Worm (Caenorhabditis elegans) whole organism, L1 larva: Measurements from ENCODE around the gene srd-39.
A peak's percentile ranks its signal among the peaks of the same experiment; 100 is the strongest.

ENCODE experiments used
- C04F5.9 ChIP-seq: sonication (generic microtip); optimal IDR thresholded peaks from 2 replicates; lab custom pipeline; 2016; ENCODE audit warnings: missing genetic modification characterization, missing compliant biosample characterization
- C34B4.2 ChIP-seq: sonication (generic microtip); optimal IDR thresholded peaks from 2 replicates; lab custom pipeline; 2017; ENCODE audit warnings: mild to moderate bottlenecking, missing genetic modification characterization, missing compliant biosample characterization
- Y116A8C.19 ChIP-seq: sonication (generic microtip); optimal IDR thresholded peaks from 2 replicates; lab custom pipeline; 2016; ENCODE audit warnings: missing compliant biosample characterization, missing genetic modification characterization, borderline replicate concordance
- aly-2 ChIP-seq: fragments of 150-350 bp; optimal IDR thresholded peaks from 2 replicates; lab custom pipeline; 2014; ENCODE audit warnings: missing biosample characterization, missing genetic modification characterization
- ama-1 ChIP-seq: fragments of 150-350 bp; optimal IDR thresholded peaks from 2 replicates; lab custom pipeline; 2014
- blmp-1 ChIP-seq: fragments of 150-350 bp; optimal IDR thresholded peaks from 2 replicates; lab custom pipeline; 2014; ENCODE audit warnings: missing biosample characterization, missing genetic modification characterization
- ceh-63 ChIP-seq: fragments of 200-800 bp; sonication (Bioruptor generic); optimal IDR thresholded peaks from 2 replicates; lab custom pipeline; 2018; ENCODE audit warnings: mild to moderate bottlenecking, missing genetic modification characterization, missing compliant biosample characterization
- ceh-82 ChIP-seq, 3 experiments: fragments of 150-350 bp in 1 of 3; sonication (generic microtip) in 2 of 3; optimal IDR thresholded peaks; 2 replicates each; lab custom pipeline; 2014 to 2017; ENCODE audit warnings: missing biosample characterization in 3 of 3, missing genetic modification characterization in 3 of 3
- ceh-90 ChIP-seq: sonication (generic microtip); optimal IDR thresholded peaks from 2 replicates; lab custom pipeline; 2016; ENCODE audit warnings: missing genetic modification characterization, missing compliant biosample characterization
- ces-1 ChIP-seq: fragments of 150-350 bp; optimal IDR thresholded peaks from 2 replicates; lab custom pipeline; 2014; ENCODE audit warnings: missing biosample characterization, missing genetic modification reagents, missing genetic modification characterization
- dpl-1 ChIP-seq, 3 experiments: fragments of 150-350 bp in 2 of 3; sonication (generic microtip) in 1 of 3; optimal IDR thresholded peaks; 2 replicates each; lab custom pipeline; 2014 to 2017; ENCODE audit warnings: missing biosample characterization in 3 of 3, missing genetic modification characterization in 3 of 3, missing genetic modification reagents in 3 of 3
- dsc-1 ChIP-seq: sonication (generic microtip); optimal IDR thresholded peaks from 2 replicates; lab custom pipeline; 2016; ENCODE audit warnings: mild to moderate bottlenecking, missing genetic modification characterization, missing compliant biosample characterization
- efl-1 ChIP-seq, 4 experiments: fragments of 150-350 bp; optimal IDR thresholded peaks in 3 of 4; peaks in 1 of 4; 1 replicate in 1 of 4; 2 replicates in 3 of 4; lab custom pipeline; 2014; ENCODE audit warnings: missing biosample characterization in 2 of 4, missing genetic modification characterization in 2 of 4, missing genetic modification reagents in 2 of 4
- elt-2 ChIP-seq: sonication (generic microtip); optimal IDR thresholded peaks from 2 replicates; lab custom pipeline; 2016; ENCODE audit warnings: missing genetic modification characterization, mild to moderate bottlenecking, inconsistent platforms, missing compliant biosample characterization, missing genetic modification reagents
- elt-3 ChIP-seq, 6 experiments: fragments of 150-350 bp in 1 of 6; sonication (generic microtip); optimal IDR thresholded peaks; 2 replicates each; lab custom pipeline; 2017 to 2018; ENCODE audit warnings: missing biosample characterization in 6 of 6, missing genetic modification characterization in 6 of 6, inconsistent platforms in 1 of 6
- fkh-4 ChIP-seq: sonication (generic microtip); optimal IDR thresholded peaks from 2 replicates; lab custom pipeline; 2016; ENCODE audit warnings: missing compliant biosample characterization, missing genetic modification characterization, borderline replicate concordance
- fos-1 ChIP-seq: fragments of 150-350 bp; optimal IDR thresholded peaks from 2 replicates; lab custom pipeline; 2014; ENCODE audit warnings: missing biosample characterization, missing genetic modification characterization
- grh-1 ChIP-seq: fragments of 200-800 bp; sonication (Bioruptor generic); IDR thresholded peaks from 2 replicates; pipeline ENCODE4 v1.3.6; 2022; ENCODE audit warnings: missing genetic modification reagents, missing genetic modification characterization, missing compliant biosample characterization
- hlh-4 ChIP-seq: sonication (generic microtip); optimal IDR thresholded peaks from 2 replicates; lab custom pipeline; 2016; ENCODE audit warnings: mild to moderate bottlenecking, missing genetic modification characterization, missing compliant biosample characterization
- irx-1 ChIP-seq: sonication (generic microtip); optimal IDR thresholded peaks from 2 replicates; lab custom pipeline; 2016; ENCODE audit warnings: missing genetic modification characterization, missing compliant biosample characterization
- jun-1 ChIP-seq: fragments of 150-350 bp; optimal IDR thresholded peaks from 2 replicates; lab custom pipeline; 2014; ENCODE audit warnings: missing biosample characterization, missing genetic modification reagents, missing genetic modification characterization
- lin-14 ChIP-seq: fragments of 200-800 bp; sonication (Bioruptor generic); optimal IDR thresholded peaks from 2 replicates; lab custom pipeline; 2018; ENCODE audit warnings: mild to moderate bottlenecking, missing genetic modification characterization, moderate library complexity, missing compliant biosample characterization
- lin-35 ChIP-seq, 2 experiments: fragments of 150-350 bp; optimal IDR thresholded peaks; 2 replicates each; lab custom pipeline; 2014; ENCODE audit warnings: missing biosample characterization in 2 of 2, missing genetic modification characterization in 2 of 2, missing genetic modification reagents in 2 of 2
- lin-39 ChIP-seq: fragments of 150-350 bp; optimal IDR thresholded peaks from 2 replicates; lab custom pipeline; 2014; ENCODE audit warnings: missing biosample characterization, missing genetic modification reagents, missing genetic modification characterization
- lir-3 ChIP-seq: sonication (generic microtip); optimal IDR thresholded peaks from 2 replicates; lab custom pipeline; 2016; ENCODE audit warnings: mild to moderate bottlenecking, missing genetic modification characterization, moderate library complexity, missing compliant biosample characterization; ENCODE audit not compliant: poor library complexity
- lsy-2 ChIP-seq, 2 experiments: fragments of 150-350 bp; optimal IDR thresholded peaks; 2 replicates each; lab custom pipeline; 2014; ENCODE audit warnings: missing biosample characterization in 2 of 2, missing genetic modification characterization in 2 of 2
- mab-9 ChIP-seq: fragments of 200-800 bp; sonication (Bioruptor generic); IDR thresholded peaks from 2 replicates; pipeline ENCODE4 v1.3.6; 2022; ENCODE audit warnings: missing genetic modification reagents, missing genetic modification characterization, missing compliant biosample characterization
- mdl-1 ChIP-seq, 2 experiments: fragments of 150-350 bp; optimal IDR thresholded peaks; 2 replicates each; lab custom pipeline; 2014 to 2017; ENCODE audit warnings: missing biosample characterization in 2 of 2, missing genetic modification characterization in 2 of 2, inconsistent platforms in 1 of 2
- mef-2 ChIP-seq: fragments of 150-350 bp; optimal IDR thresholded peaks from 2 replicates; lab custom pipeline; 2014; ENCODE audit warnings: missing biosample characterization, missing genetic modification characterization
- nhr-11 ChIP-seq: fragments of 150-350 bp; optimal IDR thresholded peaks from 2 replicates; lab custom pipeline; 2014; ENCODE audit warnings: missing biosample characterization, missing genetic modification characterization
- nhr-19 ChIP-seq: fragments of 200-800 bp; sonication (Bioruptor generic); conservative IDR thresholded peaks from 2 replicates; pipeline ENCODE4 v1.3.6; 2022; ENCODE audit warnings: missing genetic modification characterization, missing compliant biosample characterization
- nhr-20 ChIP-seq: sonication (generic microtip); optimal IDR thresholded peaks from 2 replicates; lab custom pipeline; 2016; ENCODE audit warnings: mild to moderate bottlenecking, missing genetic modification characterization, missing compliant biosample characterization
- nhr-237 ChIP-seq: fragments of 150-350 bp; optimal IDR thresholded peaks from 2 replicates; lab custom pipeline; 2014; ENCODE audit warnings: missing biosample characterization, missing genetic modification characterization
- nhr-76 ChIP-seq: sonication (generic microtip); optimal IDR thresholded peaks from 2 replicates; lab custom pipeline; 2017; ENCODE audit warnings: missing biosample characterization, missing genetic modification characterization
- nhr-84 ChIP-seq: sonication (generic microtip); optimal IDR thresholded peaks from 2 replicates; lab custom pipeline; 2017; ENCODE audit warnings: missing biosample characterization, missing genetic modification characterization
- nhr-85 ChIP-seq: sonication (generic microtip); peaks from one replicate; lab custom pipeline; 2016; ENCODE audit warnings: missing genetic modification characterization, inconsistent platforms, missing compliant biosample characterization
- pag-3 ChIP-seq: sonication (generic microtip); optimal IDR thresholded peaks from 2 replicates; lab custom pipeline; 2017; ENCODE audit warnings: missing genetic modification characterization, mild to moderate bottlenecking, missing compliant biosample characterization, antibody characterized with exemption, borderline replicate concordance; ENCODE audit not compliant: insufficient read depth
- pax-3 ChIP-seq: fragments of 200-800 bp; sonication (Bioruptor generic); optimal IDR thresholded peaks from 2 replicates; lab custom pipeline; 2018; ENCODE audit warnings: mild to moderate bottlenecking, missing genetic modification characterization, moderate library complexity, missing compliant biosample characterization
- snpc-4 ChIP-seq: fragments of 150-350 bp; optimal IDR thresholded peaks from 2 replicates; lab custom pipeline; 2014; ENCODE audit warnings: missing biosample characterization, missing genetic modification characterization
- snu-23 ChIP-seq: sonication (generic microtip); optimal IDR thresholded peaks from 2 replicates; lab custom pipeline; 2016; ENCODE audit warnings: missing genetic modification characterization, missing compliant biosample characterization
- sptf-1 ChIP-seq: fragments of 150-350 bp; optimal IDR thresholded peaks from 2 replicates; lab custom pipeline; 2014; ENCODE audit warnings: missing biosample characterization, missing genetic modification characterization
- tlp-1 ChIP-seq: fragments of 150-350 bp; optimal IDR thresholded peaks from 2 replicates; lab custom pipeline; 2014; ENCODE audit warnings: missing biosample characterization, missing genetic modification characterization
- unc-30 ChIP-seq: sonication (generic microtip); optimal IDR thresholded peaks from 2 replicates; lab custom pipeline; 2017; ENCODE audit warnings: missing biosample characterization, missing genetic modification characterization
- unc-86 ChIP-seq: sonication (generic microtip); optimal IDR thresholded peaks from 2 replicates; lab custom pipeline; 2016; ENCODE audit warnings: missing genetic modification characterization, missing compliant biosample characterization
- xbp-1 ChIP-seq: sonication (generic microtip); optimal IDR thresholded peaks from 2 replicates; lab custom pipeline; 2016; ENCODE audit warnings: missing genetic modification characterization, missing compliant biosample characterization
- zip-4 ChIP-seq: fragments of 200-800 bp; sonication (Bioruptor generic); optimal IDR thresholded peaks from 2 replicates; lab custom pipeline; 2018; ENCODE audit warnings: mild to moderate bottlenecking, missing genetic modification characterization, moderate library complexity, missing compliant biosample characterization
- ztf-11 ChIP-seq, 2 experiments: sonication (generic microtip); optimal IDR thresholded peaks; 2 replicates each; lab custom pipeline; 2016 to 2017; ENCODE audit warnings: missing genetic modification characterization in 2 of 2, missing biosample characterization in 1 of 2, missing compliant biosample characterization in 1 of 2
- ztf-4 ChIP-seq: fragments of 150-350 bp; optimal IDR thresholded peaks from 2 replicates; lab custom pipeline; 2014; ENCODE audit warnings: missing biosample characterization, missing genetic modification characterization

srd-39 gene

ce11 chrX:13324326-13324725, 23.9 kb upstream of the srd-39 start (continued):
- TF ChIP-seq lsy-2 (tag; optimal IDR thresholded peaks at IDR 0.05; lab: Kevin White, UChicago) (no peak), ztf-4 (no peak), pag-3 (tag; lab: Kevin White, UChicago) (peak; percentile 30), ces-1 (GFP tag; lab: Kevin White, UChicago) (no peak), ztf-11 (tag; optimal IDR thresholded peaks at IDR 0.05; lab: Kevin White, UChicago) (no peak), nhr-11 (tag; lab: Kevin White, UChicago) (no peak), tlp-1 (tag; lab: Kevin White, UChicago) (no peak), elt-3 (tag; optimal IDR thresholded peaks at IDR 0.05; lab: Kevin White, UChicago) (peak in 3 of 6 experiments; percentile 19 to 43 (median 37)), pax-3 (tag; lab: Kevin White, UChicago) (no peak), nhr-19 (GFP tag; lab: Robert Waterston, UW) (0 out of 2 replicates have a peak, but pooled peaks have one; percentile 6), nhr-85 (tag; lab: Kevin White, UChicago) (peak; percentile 85), xbp-1 (tag; lab: Kevin White, UChicago) (no peak), snpc-4 (no peak), unc-30 (tag; lab: Kevin White, UChicago) (no peak), nhr-237 (tag; lab: Kevin White, UChicago) (no peak), dsc-1 (tag; lab: Kevin White, UChicago) (no peak), fos-1 (no peak), fkh-4 (tag; lab: Kevin White, UChicago) (no peak), lin-35 (GFP tag; optimal IDR thresholded peaks at IDR 0.05; lab: Kevin White, UChicago) (no peak), C34B4.2 (tag; lab: Kevin White, UChicago) (no peak), mab-9 (GFP tag; lab: Robert Waterston, UW) (no peak), irx-1 (tag; lab: Kevin White, UChicago) (no peak), sptf-1 (no peak), jun-1 (tag; lab: Kevin White, UChicago) (no peak), ceh-90 (no peak), grh-1 (GFP tag; lab: Robert Waterston, UW) (peak; percentile 59), lir-3 (no peak), hlh-4 (tag; lab: Kevin White, UChicago) (no peak), nhr-84 (tag; lab: Kevin White, UChicago) (no peak), mef-2 (tag; lab: Kevin White, UChicago) (no peak)

DNA sequence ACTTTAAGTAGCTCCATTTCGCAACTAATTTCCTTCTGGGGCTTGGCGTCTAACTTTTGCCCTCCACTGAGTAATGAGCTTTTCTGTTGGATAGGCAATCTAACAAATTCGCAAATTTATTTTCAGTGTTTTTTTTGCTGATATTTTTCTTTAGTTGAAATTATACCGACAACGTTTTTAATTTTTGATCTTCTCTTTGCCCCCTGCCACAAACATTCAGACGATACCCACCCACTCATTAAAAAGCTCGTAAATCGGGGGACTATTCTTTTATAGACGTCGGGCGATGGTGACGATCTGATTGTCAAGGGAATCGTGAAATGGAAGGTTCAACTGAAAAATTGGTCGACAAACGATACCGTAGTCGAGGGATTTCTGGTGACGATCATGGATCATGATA, 23.3 kb upstream of the srd-39 start:
- TF ChIP-seq efl-1 (optimal IDR thresholded peaks at IDR 0.05; lab: Kevin White, UChicago) (no peak), efl-1 (GFP tag; optimal IDR thresholded peaks at IDR 0.05 in 1 of 2; lab: Kevin White, UChicago) (peak in 1 of 2 experiments; percentile 74), zip-4 (GFP tag; lab: Kevin White, UChicago) (no peak), ceh-63 (peak; percentile 41), nhr-85 (tag; lab: Kevin White, UChicago) (peak; percentile 59), nhr-76 (tag; lab: Kevin White, UChicago) (no peak), lin-14 (GFP tag; lab: Kevin White, UChicago) (peak; percentile 10)

- TF ChIP-seq ztf-4 (no peak), dpl-1 (GFP tag; optimal IDR thresholded peaks at IDR 0.05; lab: Kevin White, UChicago) (no peak), irx-1 (tag; lab: Kevin White, UChicago) (no peak), tlp-1 (tag; lab: Kevin White, UChicago) (no peak), ama-1 (lab: Kevin White, UChicago) (no peak), mef-2 (tag; lab: Kevin White, UChicago) (no peak), ztf-11 (tag; optimal IDR thresholded peaks at IDR 0.05; lab: Kevin White, UChicago) (no peak), nhr-20 (tag; lab: Kevin White, UChicago) (peak; percentile 26), lin-39 (tag; lab: Kevin White, UChicago) (no peak), unc-30 (tag; lab: Kevin White, UChicago) (no peak), nhr-76 (tag; lab: Kevin White, UChicago) (no peak), unc-86 (tag; lab: Kevin White, UChicago) (no peak), ceh-82 (tag; optimal IDR thresholded peaks at IDR 0.05; lab: Kevin White, UChicago) (no peak), C34B4.2 (tag; lab: Kevin White, UChicago) (no peak), mdl-1 (tag; optimal IDR thresholded peaks at IDR 0.05; lab: Kevin White, UChicago) (peak in 1 of 2 experiments; percentile 16), blmp-1 (peak; percentile 73), elt-2 (no peak), snu-23 (GFP tag; lab: Kevin White, UChicago) (no peak), C04F5.9 (tag; lab: Kevin White, UChicago) (no peak), Y116A8C.19 (tag; lab: Kevin White, UChicago) (no peak), elt-3 (tag; optimal IDR thresholded peaks at IDR 0.05; lab: Kevin White, UChicago) (peak in 1 of 6 experiments; percentile 32), lin-35 (GFP tag; optimal IDR thresholded peaks at IDR 0.05; lab: Kevin White, UChicago) (peak in 1 of 2 experiments; percentile 16), nhr-85 (tag; lab: Kevin White, UChicago) (peak; percentile 68), grh-1 (GFP tag; lab: Robert Waterston, UW) (no peak), aly-2 (tag; lab: Kevin White, UChicago) (no peak)
Measured at ce11 chrX:13322886-13323285, 22.5 kb upstream of the srd-39 start, which contains the start of gene F46G10.2. Gene F46G10.2 (plus strand): TSS chrX:13322963.
